Worm (Caenorhabditis elegans) whole organism, young adult: Measurements from ENCODE around the gene dmsr-8.

Experiments
- C17E4.6 ChIP-seq: fragments of 200-800 bp; sonication (Bioruptor generic); IDR thresholded peaks from 2 replicates; pipeline ENCODE4 v1.3.6; 2022; ENCODE audit warnings: missing genetic modification reagents, missing genetic modification characterization, missing compliant biosample characterization
- D2030.7 ChIP-seq: fragments of 200-800 bp; sonication (Bioruptor generic); IDR thresholded peaks from 2 replicates; pipeline ENCODE4 v1.3.6; 2022; ENCODE audit warnings: missing genetic modification reagents, missing genetic modification characterization, missing compliant biosample characterization
- F23B12.7 ChIP-seq: sonication (generic microtip); optimal IDR thresholded peaks from 2 replicates; lab custom pipeline; 2017; ENCODE audit warnings: missing genetic modification characterization, mild to moderate bottlenecking, missing compliant biosample characterization, antibody characterized with exemption, moderate library complexity; ENCODE audit not compliant: insufficient read depth
- F39B2.1 ChIP-seq: fragments of 200-800 bp; sonication (Bioruptor generic); IDR thresholded peaks from 2 replicates; pipeline ENCODE4 v1.3.6; 2022; ENCODE audit warnings: missing genetic modification reagents, missing genetic modification characterization, missing compliant biosample characterization
- T07F8.4 ChIP-seq: sonication (generic microtip); optimal IDR thresholded peaks from 2 replicates; lab custom pipeline; 2016; ENCODE audit warnings: mild to moderate bottlenecking, missing genetic modification characterization, moderate library complexity, missing compliant biosample characterization
- Y79H2A.3 ChIP-seq: fragments of 200-800 bp; sonication (Bioruptor generic); conservative IDR thresholded peaks from 2 replicates; pipeline ENCODE4 v1.3.6; 2022; ENCODE audit warnings: missing genetic modification reagents, missing genetic modification characterization, missing compliant biosample characterization
- ZK185.1 ChIP-seq: sonication (generic microtip); optimal IDR thresholded peaks from 2 replicates; lab custom pipeline; 2016; ENCODE audit warnings: mild to moderate bottlenecking, missing genetic modification characterization, missing compliant biosample characterization; ENCODE audit not compliant: poor library complexity, severe bottlenecking
- attf-5 ChIP-seq: fragments of 200-800 bp; sonication (Bioruptor generic); optimal IDR thresholded peaks from 2 replicates; lab custom pipeline; 2018; ENCODE audit warnings: mild to moderate bottlenecking, missing genetic modification characterization, missing compliant biosample characterization
- bed-1 ChIP-seq: fragments of 200-800 bp; sonication (Bioruptor generic); IDR thresholded peaks from 2 replicates; pipeline ENCODE4 v1.3.6; 2022; ENCODE audit warnings: missing genetic modification reagents, missing genetic modification characterization, missing compliant biosample characterization
- cebp-1 ChIP-seq, 2 experiments: fragments of 200-800 bp in 1 of 2; sonication (Bioruptor generic) in 1 of 2; sonication (generic microtip) in 1 of 2; IDR thresholded peaks in 1 of 2; optimal IDR thresholded peaks in 1 of 2; 2 replicates each; pipeline versions ENCODE4 v1.3.6 to Lab custom; 2017 to 2022; ENCODE audit warnings: missing compliant biosample characterization in 2 of 2, missing genetic modification characterization in 2 of 2, mild to moderate bottlenecking in 1 of 2, missing genetic modification reagents in 1 of 2, moderate library complexity in 1 of 2
- ceh-100 ChIP-seq: fragments of 200-800 bp; sonication (Bioruptor generic); IDR thresholded peaks from 2 replicates; pipeline ENCODE4 v1.3.6; 2022; ENCODE audit warnings: missing genetic modification reagents, missing genetic modification characterization, missing compliant biosample characterization
- dpff-1 ChIP-seq: sonication (generic microtip); optimal IDR thresholded peaks from 2 replicates; lab custom pipeline; 2017; ENCODE audit warnings: mild to moderate bottlenecking, missing genetic modification characterization, missing compliant biosample characterization
- dpl-1 ChIP-seq: fragments of 150-350 bp; optimal IDR thresholded peaks from 2 replicates; lab custom pipeline; 2014; ENCODE audit warnings: missing biosample characterization, missing genetic modification reagents, missing genetic modification characterization
- efl-1 ChIP-seq: fragments of 150-350 bp; optimal IDR thresholded peaks from 2 replicates; lab custom pipeline; 2014; ENCODE audit warnings: missing biosample characterization, missing genetic modification reagents, missing genetic modification characterization
- him-1 ChIP-seq: sonication (generic microtip); optimal IDR thresholded peaks from 2 replicates; lab custom pipeline; 2016; ENCODE audit warnings: missing genotype, missing genetic modification reagents, missing genetic modification characterization, missing compliant biosample characterization
- hlh-26 ChIP-seq: fragments of 200-800 bp; sonication (Bioruptor generic); conservative IDR thresholded peaks from 2 replicates; pipeline ENCODE4 v1.3.6; 2022; ENCODE audit warnings: missing genetic modification reagents, missing genetic modification characterization, missing compliant biosample characterization
- hmg-20 ChIP-seq: fragments of 200-800 bp; sonication (Bioruptor generic); IDR thresholded peaks from 2 replicates; pipeline ENCODE4 v1.3.6; 2022; ENCODE audit warnings: missing genetic modification reagents, missing genetic modification characterization, missing compliant biosample characterization
- let-607 ChIP-seq, 2 experiments: fragments of 200-800 bp in 1 of 2; sonication (Bioruptor generic) in 1 of 2; sonication (generic microtip) in 1 of 2; optimal IDR thresholded peaks; 2 replicates each; lab custom pipeline; 2016 to 2018; ENCODE audit warnings: mild to moderate bottlenecking in 2 of 2, missing compliant biosample characterization in 2 of 2, missing genetic modification characterization in 2 of 2, moderate library complexity in 2 of 2, missing genotype in 1 of 2
- madf-6 ChIP-seq: fragments of 200-800 bp; sonication (Bioruptor generic); IDR thresholded peaks from 2 replicates; pipeline ENCODE4 v1.3.6; 2022; ENCODE audit warnings: missing genetic modification reagents, missing genetic modification characterization, missing compliant biosample characterization
- mel-28 ChIP-seq: sonication (generic microtip); optimal IDR thresholded peaks from 2 replicates; lab custom pipeline; 2016; ENCODE audit warnings: borderline replicate concordance, mild to moderate bottlenecking, missing genetic modification characterization, missing compliant biosample characterization
- nfya-1 ChIP-seq: sonication (generic microtip); optimal IDR thresholded peaks from 2 replicates; lab custom pipeline; 2017; ENCODE audit warnings: antibody characterized with exemption, missing compliant biosample characterization, missing genetic modification characterization, borderline replicate concordance; ENCODE audit not compliant: insufficient read depth
- nhr-120 ChIP-seq: fragments of 200-800 bp; sonication (Bioruptor generic); IDR thresholded peaks from 2 replicates; pipeline ENCODE4 v1.3.6; 2022; ENCODE audit warnings: missing genetic modification characterization, missing compliant biosample characterization
- nhr-179 ChIP-seq: sonication (generic microtip); optimal IDR thresholded peaks from 2 replicates; lab custom pipeline; 2016; ENCODE audit warnings: mild to moderate bottlenecking, missing genetic modification characterization, missing compliant biosample characterization
- nhr-90 ChIP-seq: sonication (generic microtip); optimal IDR thresholded peaks from 2 replicates; lab custom pipeline; 2016; ENCODE audit warnings: missing genotype, mild to moderate bottlenecking, missing genetic modification characterization, missing compliant biosample characterization
- pbrm-1 ChIP-seq: fragments of 200-800 bp; sonication (Bioruptor generic); IDR thresholded peaks from 2 replicates; pipeline ENCODE4 v1.3.6; 2022; ENCODE audit warnings: missing genetic modification reagents, missing genetic modification characterization, missing compliant biosample characterization
- rec-8 ChIP-seq, 2 experiments: sonication (generic microtip); optimal IDR thresholded peaks; 2 replicates each; lab custom pipeline; 2016; ENCODE audit warnings: mild to moderate bottlenecking in 2 of 2, missing genetic modification characterization in 2 of 2, missing genetic modification reagents in 2 of 2, missing genotype in 2 of 2, missing biosample characterization in 1 of 2, missing compliant biosample characterization in 1 of 2, moderate library complexity in 1 of 2
- sptf-2 ChIP-seq: fragments of 200-800 bp; sonication (Bioruptor generic); optimal IDR thresholded peaks from 2 replicates; lab custom pipeline; 2018; ENCODE audit warnings: mild to moderate bottlenecking, missing genetic modification characterization, missing compliant biosample characterization
- tbp1 ChIP-seq: fragments of 200-800 bp; sonication (Bioruptor generic); optimal IDR thresholded peaks from 2 replicates; lab custom pipeline; 2018; ENCODE audit warnings: mild to moderate bottlenecking, missing genetic modification characterization, missing compliant biosample characterization
- tbx-9 ChIP-seq: sonication (generic microtip); optimal IDR thresholded peaks from 2 replicates; lab custom pipeline; 2016; ENCODE audit warnings: borderline replicate concordance, missing genetic modification characterization, inconsistent platforms, missing compliant biosample characterization
- zim-3 ChIP-seq: sonication (generic microtip); optimal IDR thresholded peaks from 2 replicates; lab custom pipeline; 2017; ENCODE audit warnings: mild to moderate bottlenecking, missing genetic modification characterization, moderate library complexity, missing compliant biosample characterization
- ztf-22 ChIP-seq: fragments of 200-800 bp; sonication (Bioruptor generic); optimal IDR thresholded peaks from 2 replicates; lab custom pipeline; 2018; ENCODE audit warnings: mild to moderate bottlenecking, missing genetic modification characterization, moderate library complexity, missing compliant biosample characterization
- ztf-28 ChIP-seq: fragments of 200-800 bp; sonication (Bioruptor generic); IDR thresholded peaks from 2 replicates; pipeline ENCODE4 v1.3.6; 2022; ENCODE audit warnings: missing genetic modification reagents, missing genetic modification characterization, missing compliant biosample characterization
- ztf-3 ChIP-seq: fragments of 200-800 bp; sonication (Bioruptor generic); optimal IDR thresholded peaks from 2 replicates; lab custom pipeline; 2018; ENCODE audit warnings: mild to moderate bottlenecking, missing genetic modification characterization, missing compliant biosample characterization

dmsr-8 gene

ce11 chrV:10464746-10465145 lies 49.4 kb downstream of the dmsr-8 start:
- TF ChIP-seq cebp-1 (GFP tag; IDR thresholded peaks at IDR 0.05; lab: Robert Waterston, UW) (no peak), cebp-1 (tag; optimal IDR thresholded peaks at IDR 0.05; lab: Kevin White, UChicago) (no peak), tbx-9 (tag; lab: Kevin White, UChicago) (no peak), F23B12.7 (tag; lab: Kevin White, UChicago) (no peak), dpl-1 (GFP tag; lab: Kevin White, UChicago) (no peak), him-1 (tag; lab: Kevin White, UChicago) (no peak), mel-28 (no peak), ztf-3 (no peak), C17E4.6 (GFP tag; lab: Robert Waterston, UW) (no peak), efl-1 (no peak)

- TF ChIP-seq nfya-1 (tag; lab: Kevin White, UChicago): no peak
- TF ChIP-seq ztf-28 (GFP tag; lab: Robert Waterston, UW): no peak
- no peak for TF ChIP-seq D2030.7 (GFP tag; lab: Robert Waterston, UW)
- TF ChIP-seq tbp1 (GFP tag; lab: Kevin White, UChicago): no peak
- TF ChIP-seq nhr-90: no peak
- TF ChIP-seq hlh-26 (GFP tag; lab: Robert Waterston, UW): no peak
- TF ChIP-seq attf-5: no peak
- TF ChIP-seq let-607 (tag; optimal IDR thresholded peaks at IDR 0.05; lab: Kevin White, UChicago): no peak
- no peak for TF ChIP-seq T07F8.4
- no peak for TF ChIP-seq hmg-20 (GFP tag; lab: Robert Waterston, UW)
- no peak for TF ChIP-seq madf-6 (GFP tag; lab: Robert Waterston, UW)
- no peak for TF ChIP-seq ztf-22 (GFP tag; lab: Kevin White, UChicago)
- no peak for TF ChIP-seq ceh-100 (GFP tag; lab: Robert Waterston, UW)
These were observed 50.0 kb downstream of the dmsr-8 start for ce11 chrV:10464160-10464559.

- TF ChIP-seq Y79H2A.3 (GFP tag; lab: Robert Waterston, UW) (no peak), zim-3 (tag; lab: Kevin White, UChicago) (no peak), nhr-179 (tag; lab: Kevin White, UChicago) (no peak), ZK185.1 (no peak), bed-1 (GFP tag; lab: Robert Waterston, UW) (no peak), rec-8 (tag; optimal IDR thresholded peaks at IDR 0.05; lab: Kevin White, UChicago) (no peak), sptf-2 (GFP tag; lab: Kevin White, UChicago) (no peak), pbrm-1 (GFP tag; lab: Robert Waterston, UW) (no peak)
These were observed 50.9 kb downstream of the dmsr-8 start, which contains the start of gene F22E12.3 for ce11 chrV:10463276-10463675. Gene F22E12.3, minus strand, starts transcription at chrV:10463376.

- TF ChIP-seq dpff-1 (tag; lab: Kevin White, UChicago) (no peak), him-1 (tag; lab: Kevin White, UChicago) (no peak), ztf-28 (GFP tag; lab: Robert Waterston, UW) (no peak), rec-8 (tag; optimal IDR thresholded peaks at IDR 0.05; lab: Kevin White, UChicago) (no peak), nhr-120 (no peak), F39B2.1 (no peak)
These were observed 52.1 kb downstream of the dmsr-8 start, which contains the start of gene chw-1 for ce11 chrV:10462066-10462465. Gene chw-1, plus strand, starts transcription at chrV:10462282.
